Fruit fly (Drosophila melanogaster): ENCODE data around the gene CG7304.

CG7304 gene

DNA sequence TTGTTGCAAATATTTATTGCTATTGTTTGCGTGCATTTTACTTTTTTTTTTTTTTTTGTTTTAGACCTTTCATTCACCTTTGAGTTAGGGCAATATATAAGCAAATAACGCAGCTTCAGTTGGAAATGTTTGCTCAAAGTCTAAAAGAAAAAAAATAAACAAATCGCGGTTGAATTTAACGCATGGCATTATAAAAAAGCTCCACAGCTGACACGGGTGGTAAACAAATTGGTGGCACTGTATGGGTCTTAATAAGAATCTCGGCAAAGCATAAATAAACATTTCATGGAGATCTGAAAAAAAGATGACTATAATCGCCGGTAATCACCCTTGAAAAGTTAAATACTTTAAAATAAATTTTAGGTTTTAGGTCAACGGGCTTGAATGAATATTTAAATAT lies 14.9 kb downstream of the CG7304 start:
- TF ChIP-seq dsf (GFP tag; optimal IDR thresholded peaks at IDR 0.05; ENCODE audit: borderline replicate concordance) (no peak), psq (GFP tag; optimal IDR thresholded peaks at IDR 0.05) (no peak), h (GFP tag; optimal IDR thresholded peaks at IDR 0.05) (no peak), OdsH (GFP tag; optimal IDR thresholded peaks at IDR 0.05) (peak; percentile 18), Mio (GFP tag; optimal IDR thresholded peaks at IDR 0.05) (no peak), Dfd (GFP tag; optimal IDR thresholded peaks at IDR 0.05) (no peak), brk (GFP tag; optimal IDR thresholded peaks at IDR 0.05) (no peak), Abd-B (GFP tag; optimal IDR thresholded peaks at IDR 0.05) (no peak)

DNA sequence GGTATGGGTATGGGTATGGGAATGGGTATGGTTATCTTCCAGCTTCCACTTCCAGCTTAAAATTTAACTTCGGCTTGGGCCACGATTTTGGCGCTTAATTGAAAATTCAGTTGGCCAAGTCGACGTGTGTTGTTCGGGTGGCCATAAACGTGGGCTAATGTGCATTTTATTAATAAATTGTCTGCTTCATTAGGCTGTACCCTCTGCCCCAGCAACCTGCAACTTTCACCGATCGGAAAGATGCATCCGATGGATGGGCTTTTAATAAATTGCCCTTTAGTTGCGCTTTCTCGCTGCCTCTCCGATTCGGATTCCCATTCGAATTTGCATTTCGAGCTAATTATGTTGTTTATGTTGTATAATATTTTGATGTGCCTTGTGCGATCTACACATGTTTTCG lies 15.7 kb downstream of the CG7304 start:
- no peak for TF ChIP-seq dmrt93B (GFP tag; optimal IDR thresholded peaks at IDR 0.05)
- no peak for TF ChIP-seq jim (GFP tag; optimal IDR thresholded peaks at IDR 0.05)
- TF ChIP-seq foxo (GFP tag; optimal IDR thresholded peaks at IDR 0.05) = no peak
- TF ChIP-seq CG32264 (GFP tag; optimal IDR thresholded peaks at IDR 0.05) = no peak
- TF ChIP-seq CG9705 (GFP tag; optimal IDR thresholded peaks at IDR 0.05) = no peak
- TF ChIP-seq sage (GFP tag; optimal IDR thresholded peaks at IDR 0.05) = no peak
- TF ChIP-seq tai (GFP tag; optimal IDR thresholded peaks at IDR 0.05) = no peak
- TF ChIP-seq fru (GFP tag; optimal IDR thresholded peaks at IDR 0.05) = no peak
- TF ChIP-seq HLH106 (tag; optimal IDR thresholded peaks at IDR 0.05) = no peak
- no peak for TF ChIP-seq Dfd (GFP tag; optimal IDR thresholded peaks at IDR 0.05)
- TF ChIP-seq CrebA (GFP tag; optimal IDR thresholded peaks at IDR 0.05; ENCODE audit: borderline replicate concordance) = no peak
- TF ChIP-seq h (GFP tag; optimal IDR thresholded peaks at IDR 0.05) = no peak
- no peak for TF ChIP-seq Vsx2 (GFP tag; optimal IDR thresholded peaks at IDR 0.05; ENCODE audit: partially characterized antibody)
- no peak for TF ChIP-seq lola (GFP tag; optimal IDR thresholded peaks at IDR 0.05)

DNA sequence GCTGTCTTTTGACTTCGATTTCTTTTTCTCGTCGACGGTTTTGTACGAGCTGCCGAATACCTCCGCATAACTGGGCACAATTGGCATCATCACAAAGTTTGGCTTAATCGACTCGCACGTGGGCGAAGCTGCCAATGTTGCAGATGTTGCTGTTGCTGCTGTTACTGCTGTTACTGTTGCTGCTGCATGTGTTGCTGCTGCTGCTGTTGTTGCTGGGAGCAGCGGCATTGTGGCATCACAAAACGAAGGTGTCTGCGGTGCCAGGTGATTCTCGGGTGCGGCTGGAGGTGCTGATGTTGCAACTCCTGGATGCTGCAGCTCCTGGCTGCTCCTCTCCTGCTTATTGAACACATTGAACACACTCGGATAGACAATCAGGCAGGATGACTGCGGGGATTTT lies 18.4 kb downstream of the CG7304 start:
- TF ChIP-seq woc (GFP tag; optimal IDR thresholded peaks at IDR 0.05) (no peak), dl (GFP tag; optimal IDR thresholded peaks at IDR 0.05; ENCODE audit: insufficient read depth in 1 of 2, partially characterized antibody in 2 of 2) (no peak), rgr (GFP tag; optimal IDR thresholded peaks at IDR 0.05) (no peak), Dfd (GFP tag; optimal IDR thresholded peaks at IDR 0.05) (peak; percentile 94), Mio (GFP tag; optimal IDR thresholded peaks at IDR 0.05) (no peak)

DNA sequence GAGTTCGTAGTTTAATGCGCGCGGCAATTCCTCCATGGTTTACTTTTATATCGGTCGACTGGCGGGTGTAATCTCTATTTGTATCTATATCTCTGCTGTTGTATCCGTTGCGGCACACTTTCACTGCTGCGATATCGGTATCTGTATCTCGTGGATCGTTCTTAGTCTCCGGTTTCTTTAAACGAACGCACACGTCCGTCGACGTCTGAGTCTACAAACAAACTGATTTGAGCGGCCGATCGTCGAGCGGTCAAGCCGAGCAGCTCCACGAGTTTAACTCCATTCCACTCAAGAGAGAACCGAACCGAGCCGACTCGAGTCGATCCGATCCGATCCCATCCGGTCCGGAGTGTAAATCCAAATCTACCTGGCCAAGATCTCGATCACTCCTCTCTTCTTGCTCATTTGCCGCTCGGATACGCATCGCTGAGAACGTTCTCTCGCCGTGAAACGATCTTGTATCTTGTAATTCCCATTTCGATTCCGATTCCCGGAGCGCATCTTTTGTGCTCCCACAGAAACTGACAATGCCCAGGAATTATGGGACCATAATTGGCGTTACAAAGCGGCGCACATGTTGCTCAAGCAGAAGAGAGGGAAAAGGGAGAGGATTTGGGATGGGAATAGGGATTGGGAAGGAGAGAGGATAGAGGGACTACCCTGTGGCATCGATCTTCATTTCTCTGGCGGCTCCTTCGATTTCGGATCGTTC lies 20.3 kb downstream of the CG7304 start, which contains the start of gene comm2:
Gene comm2, minus strand, starts transcription at position 225 of the 712 bp plus-strand sequence.
- TF ChIP-seq Sp1 (GFP tag; optimal IDR thresholded peaks at IDR 0.05) (no peak), usp (GFP tag; optimal IDR thresholded peaks at IDR 0.05) (no peak), Abd-B (GFP tag; optimal IDR thresholded peaks at IDR 0.05) (no peak), Hr83 (GFP tag; optimal IDR thresholded peaks at IDR 0.05; ENCODE audit: poor library complexity, severe bottlenecking) (peak; percentile 36), Rel (GFP tag; optimal IDR thresholded peaks at IDR 0.05) (no peak), Rel (tag; optimal IDR thresholded peaks at IDR 0.05) (no peak), br (GFP tag; optimal IDR thresholded peaks at IDR 0.05) (no peak), h (GFP tag; optimal IDR thresholded peaks at IDR 0.05) (peak; percentile 51), N (GFP tag; optimal IDR thresholded peaks at IDR 0.05) (no peak), GATAd (GFP tag; optimal IDR thresholded peaks at IDR 0.05) (no peak), Hr78 (GFP tag; optimal IDR thresholded peaks at IDR 0.05) (no peak), Vsx2 (GFP tag; optimal IDR thresholded peaks at IDR 0.05; ENCODE audit: partially characterized antibody) (peak; percentile 39), foxo (GFP tag; optimal IDR thresholded peaks at IDR 0.05) (no peak), Dfd (GFP tag; optimal IDR thresholded peaks at IDR 0.05) (no peak), tai (GFP tag; optimal IDR thresholded peaks at IDR 0.05) (no peak), OdsH (GFP tag; optimal IDR thresholded peaks at IDR 0.05) (no peak), Hnf4 (GFP tag; optimal IDR thresholded peaks at IDR 0.05) (peak; percentile 6), CG32264 (GFP tag; optimal IDR thresholded peaks at IDR 0.05) (no peak), Dif (GFP tag; optimal IDR thresholded peaks at IDR 0.05; ENCODE audit: partially characterized antibody) (peak; percentile 69), jim (GFP tag; optimal IDR thresholded peaks at IDR 0.05) (no peak), HLH106 (tag; optimal IDR thresholded peaks at IDR 0.05) (no peak), sv (GFP tag; optimal IDR thresholded peaks at IDR 0.05) (no peak), brk (GFP tag; optimal IDR thresholded peaks at IDR 0.05) (no peak), woc (GFP tag; optimal IDR thresholded peaks at IDR 0.05) (no peak), lola (GFP tag; optimal IDR thresholded peaks at IDR 0.05) (no peak), rgr (GFP tag; optimal IDR thresholded peaks at IDR 0.05) (no peak), fru (GFP tag; optimal IDR thresholded peaks at IDR 0.05) (no peak), Mio (GFP tag; optimal IDR thresholded peaks at IDR 0.05) (no peak), dsf (GFP tag; optimal IDR thresholded peaks at IDR 0.05; ENCODE audit: borderline replicate concordance) (no peak), dmrt93B (GFP tag; optimal IDR thresholded peaks at IDR 0.05) (no peak), dl (GFP tag; optimal IDR thresholded peaks at IDR 0.05; ENCODE audit: insufficient read depth in 1 of 2, partially characterized antibody in 2 of 2) (peak; percentile 68 to 69), Myc (optimal IDR thresholded peaks at IDR 0.05) (no peak)

Data from whole organism, wandering third instar larva.